Worm (Caenorhabditis elegans) whole organism, L1 larva: Measurements from ENCODE around the gene lact-3.

Experiments
- hlh-4 ChIP-seq: sonication (generic microtip); optimal IDR thresholded peaks from 2 replicates; lab custom pipeline; 2016; ENCODE audit warnings: mild to moderate bottlenecking, missing genetic modification characterization, missing compliant biosample characterization
- skn-1 ChIP-seq: fragments of 150-350 bp; optimal IDR thresholded peaks from 2 replicates; lab custom pipeline; 2014; ENCODE audit warnings: missing biosample characterization, missing genetic modification characterization

- TF ChIP-seq hlh-4 (tag; lab: Kevin White, UChicago) (no peak), skn-1 (tag; lab: Kevin White, UChicago) (no peak)
Measured at ce11 chrII:10653559-10653958, 3.9 kb downstream of the lact-3 start.
